Worm (Caenorhabditis elegans) whole organism, young adult: ENCODE results near the gene slc-9B.1.

Experiments
- B0035.1 ChIP-seq: sonication (generic microtip); optimal IDR thresholded peaks from 2 replicates; lab custom pipeline; 2016; ENCODE audit warnings: missing genetic modification characterization, mild to moderate bottlenecking, missing compliant biosample characterization, missing genotype, missing genetic modification reagents
- K12H6.12 ChIP-seq: fragments of 200-800 bp; sonication (Bioruptor generic); optimal IDR thresholded peaks from 2 replicates; lab custom pipeline; 2018; ENCODE audit warnings: mild to moderate bottlenecking, missing genetic modification characterization, missing compliant biosample characterization
- hsf-1 ChIP-seq: fragments of 200-800 bp; sonication (Bioruptor generic); IDR thresholded peaks from 2 replicates; pipeline ENCODE4 v1.3.6; 2022; ENCODE audit warnings: missing genetic modification reagents, missing genetic modification characterization, missing compliant biosample characterization
- snpc-4 ChIP-seq, 5 experiments: fragments of 150-350 bp in 1 of 5; sonication (generic microtip) in 4 of 5; optimal IDR thresholded peaks; 2 replicates each; lab custom pipeline; 2014 to 2018; ENCODE audit warnings: missing genetic modification characterization in 5 of 5, missing biosample characterization in 3 of 5, antibody characterized with exemption in 2 of 5, mild to moderate bottlenecking in 2 of 5, missing compliant biosample characterization in 2 of 5, missing genotype in 2 of 5, moderate library complexity in 2 of 5, missing genetic modification reagents in 1 of 5

DNA sequence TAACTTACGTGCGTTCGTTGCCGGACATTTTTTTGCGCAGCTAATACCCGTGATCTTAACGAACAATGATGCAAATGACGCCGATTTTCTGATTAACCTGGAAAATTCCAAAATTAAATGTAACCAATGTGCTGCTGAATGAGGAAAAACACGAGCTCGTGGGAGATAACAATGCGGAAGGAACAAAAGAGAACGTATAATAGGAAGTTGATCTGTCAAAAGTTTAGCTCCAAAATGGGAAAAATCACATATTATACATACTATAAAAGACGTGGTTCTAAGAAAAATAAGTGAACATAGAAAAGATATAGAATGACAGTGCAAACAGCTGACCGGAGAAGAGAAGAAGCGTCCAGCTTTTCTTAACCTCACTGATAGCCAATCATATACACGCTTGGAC is 26.6 kb upstream of the slc-9B.1 start, which contains the start of gene C14H10.2:
- TF ChIP-seq hsf-1 (GFP tag; lab: Robert Waterston, UW) (no peak), B0035.1 (tag; lab: Kevin White, UChicago) (no peak), snpc-4 (GFP tag; optimal IDR thresholded peaks at IDR 0.05; lab: Kevin White, UChicago) (no peak), snpc-4 (tag; optimal IDR thresholded peaks at IDR 0.05; lab: Kevin White, UChicago) (no peak), K12H6.12 (tag; lab: Kevin White, UChicago) (no peak)
